Fruit fly (Drosophila melanogaster) whole organism, embryonic: ENCODE data around the gene Caper.

ENCODE experiments used
- Ada2b ChIP-seq: fragments of 200-800 bp; sonication (Bioruptor generic); IDR thresholded peaks from 2 replicates; pipeline ENCODE4 v1.3.6; 2022; ENCODE audit warnings: missing biosample characterization, missing genetic modification characterization
- Aef1 ChIP-seq: fragments of 200-800 bp; sonication (Bioruptor generic); IDR thresholded peaks from 3 replicates; pipeline ENCODE4 v1.3.6; 2022; ENCODE audit warnings: missing biosample characterization, missing genetic modification characterization
- Bgb ChIP-seq: fragments of 200-800 bp; sonication (Bioruptor generic); IDR thresholded peaks from 2 replicates; pipeline ENCODE4 v1.3.6; 2022; ENCODE audit warnings: missing biosample characterization, missing genetic modification characterization; ENCODE audit not compliant: partially characterized antibody
- CG1024 ChIP-seq: fragments of 200-800 bp; sonication (Bioruptor generic); IDR thresholded peaks from 2 replicates; pipeline ENCODE4 v1.3.6; 2022; ENCODE audit warnings: missing biosample characterization, missing genetic modification characterization
- CG11560 ChIP-seq: fragments of 200-800 bp; sonication (Bioruptor generic); IDR thresholded peaks from 3 replicates; pipeline ENCODE4 v1.3.6; 2022; ENCODE audit warnings: missing biosample characterization, missing genetic modification characterization
- CG12659 ChIP-seq: fragments of 200-800 bp; sonication (Bioruptor generic); optimal IDR thresholded peaks from 3 replicates; lab custom pipeline; 2017; ENCODE audit warnings: mild to moderate bottlenecking, missing biosample characterization, missing genetic modification reagents, missing genetic modification characterization
- CG13424 ChIP-seq: fragments of 200-800 bp; sonication (Bioruptor generic); optimal IDR thresholded peaks from 2 replicates; lab custom pipeline; 2019; ENCODE audit warnings: missing biosample characterization, mild to moderate bottlenecking, missing genetic modification characterization, moderate library complexity
- CG13775 ChIP-seq: fragments of 200-800 bp; sonication (Bioruptor generic); optimal IDR thresholded peaks from 3 replicates; lab custom pipeline; 2017; ENCODE audit warnings: missing biosample characterization, mild to moderate bottlenecking, missing genetic modification characterization
- CG17829 ChIP-seq: fragments of 200-800 bp; optimal IDR thresholded peaks from 2 replicates; lab custom pipeline; 2019; ENCODE audit warnings: missing biosample characterization, mild to moderate bottlenecking, missing genetic modification characterization, moderate library complexity
- CG17912 ChIP-seq: fragments of 200-800 bp; sonication (Bioruptor generic); optimal IDR thresholded peaks from 2 replicates; lab custom pipeline; 2018; ENCODE audit warnings: missing biosample characterization, mild to moderate bottlenecking, missing genetic modification characterization
- CG1832 ChIP-seq: fragments of 200-800 bp; sonication (Bioruptor generic); optimal IDR thresholded peaks from 2 replicates; lab custom pipeline; 2017; ENCODE audit warnings: missing biosample characterization, mild to moderate bottlenecking, missing genetic modification characterization, inconsistent platforms
- CG2199 ChIP-seq: fragments of 200-800 bp; sonication (Bioruptor generic); IDR thresholded peaks from 3 replicates; pipeline ENCODE4 v1.3.6; 2022; ENCODE audit warnings: missing biosample characterization, missing genetic modification characterization
- CG2678 ChIP-seq: fragments of 200-800 bp; sonication (Bioruptor generic); optimal IDR thresholded peaks from 3 replicates; lab custom pipeline; 2019; ENCODE audit warnings: missing biosample characterization, mild to moderate bottlenecking, missing genetic modification characterization, moderate library complexity
- CG31441 ChIP-seq: fragments of 200-800 bp; sonication (Bioruptor generic); IDR thresholded peaks from 2 replicates; pipeline ENCODE4 v1.3.6; 2022; ENCODE audit warnings: missing biosample characterization, missing genetic modification characterization
- CG33213 ChIP-seq: fragments of 200-800 bp; sonication (Bioruptor generic); optimal IDR thresholded peaks from 3 replicates; lab custom pipeline; 2016; ENCODE audit warnings: missing biosample characterization, missing genetic modification characterization
- CG4820 ChIP-seq: fragments of 200-800 bp; sonication (Bioruptor generic); optimal IDR thresholded peaks from 3 replicates; lab custom pipeline; 2016; ENCODE audit warnings: missing biosample characterization, missing genetic modification characterization
- CG8281 ChIP-seq: fragments of 200-800 bp; sonication (Bioruptor generic); optimal IDR thresholded peaks from 2 replicates; lab custom pipeline; 2018; ENCODE audit warnings: missing biosample characterization, mild to moderate bottlenecking, missing genetic modification characterization, moderate library complexity
- D19A ChIP-seq: fragments of 200-800 bp; optimal IDR thresholded peaks from 3 replicates; lab custom pipeline; 2019; ENCODE audit warnings: missing biosample characterization, mild to moderate bottlenecking, missing genetic modification characterization, moderate library complexity
- Dbx ChIP-seq: fragments of 200-800 bp; sonication (Bioruptor generic); IDR thresholded peaks from 3 replicates; pipeline ENCODE4 v1.3.6; 2022; ENCODE audit warnings: missing biosample characterization, missing genetic modification characterization
- Drgx ChIP-seq: fragments of 200-800 bp; sonication (Bioruptor generic); IDR thresholded peaks from 2 replicates; pipeline ENCODE4 v1.3.6; 2022; ENCODE audit warnings: missing biosample characterization, missing genetic modification characterization
- HmgZ ChIP-seq: fragments of 200-800 bp; sonication (Bioruptor generic); optimal IDR thresholded peaks from 2 replicates; lab custom pipeline; 2018; ENCODE audit warnings: missing biosample characterization, mild to moderate bottlenecking, missing genetic modification characterization
- Jarid2 ChIP-seq: fragments of 200-800 bp; sonication (Bioruptor generic); optimal IDR thresholded peaks from 3 replicates; lab custom pipeline; 2017; ENCODE audit warnings: mild to moderate bottlenecking, missing biosample characterization, missing genetic modification reagents, missing genetic modification characterization
- Kr ChIP-seq: fragments of 200-800 bp; sonication (Bioruptor generic); optimal IDR thresholded peaks from 2 replicates; lab custom pipeline; 2017; ENCODE audit warnings: missing biosample characterization, mild to moderate bottlenecking, missing genetic modification characterization
- Lhr ChIP-seq: fragments of 200-800 bp; sonication (Bioruptor generic); optimal IDR thresholded peaks from 3 replicates; lab custom pipeline; 2017; ENCODE audit warnings: mild to moderate bottlenecking, missing biosample characterization, missing genetic modification reagents, missing genetic modification characterization
- Nf-YC ChIP-seq: fragments of 200-800 bp; optimal IDR thresholded peaks from 3 replicates; lab custom pipeline; 2019; ENCODE audit warnings: missing biosample characterization, mild to moderate bottlenecking, missing genetic modification characterization, moderate library complexity
- Poxn ChIP-seq: fragments of 200-800 bp; sonication (Bioruptor generic); IDR thresholded peaks from 2 replicates; pipeline ENCODE4 v1.3.6; 2022; ENCODE audit warnings: missing biosample characterization, missing genetic modification characterization
- Rfx ChIP-seq: fragments of 200-800 bp; sonication (Bioruptor generic); IDR thresholded peaks from 2 replicates; pipeline ENCODE4 v1.3.6; 2022; ENCODE audit warnings: missing biosample characterization, missing genetic modification characterization
- Vsx1 ChIP-seq: fragments of 200-800 bp; sonication (Bioruptor generic); optimal IDR thresholded peaks from 2 replicates; lab custom pipeline; 2017; ENCODE audit warnings: missing biosample characterization, mild to moderate bottlenecking, missing genetic modification characterization, missing genetic modification reagents
- cato ChIP-seq: fragments of 200-800 bp; sonication (Bioruptor generic); optimal IDR thresholded peaks from 2 replicates; lab custom pipeline; 2016; ENCODE audit warnings: missing biosample characterization, missing genetic modification characterization, borderline replicate concordance
- chif ChIP-seq, 2 experiments: fragments of 200-800 bp; sonication (Bioruptor generic); optimal IDR thresholded peaks; 3 replicates each; lab custom pipeline; 2016; ENCODE audit warnings: missing biosample characterization in 2 of 2, missing genetic modification characterization in 2 of 2
- crc ChIP-seq: fragments of 200-800 bp; sonication (Bioruptor generic); optimal IDR thresholded peaks from 2 replicates; lab custom pipeline; 2016; ENCODE audit warnings: missing biosample characterization, missing genetic modification characterization
- dmrt99B ChIP-seq: fragments of 200-800 bp; sonication (Bioruptor generic); optimal IDR thresholded peaks from 2 replicates; lab custom pipeline; 2018; ENCODE audit warnings: missing biosample characterization, mild to moderate bottlenecking, missing genetic modification characterization, moderate library complexity
- dysf ChIP-seq: fragments of 200-800 bp; sonication (Bioruptor generic); IDR thresholded peaks from 3 replicates; pipeline ENCODE4 v1.3.6; 2022; ENCODE audit warnings: missing biosample characterization, missing genetic modification characterization
- esg ChIP-seq: fragments of 200-800 bp; sonication (Bioruptor generic); conservative IDR thresholded peaks from 2 replicates; pipeline ENCODE4 v1.3.6; 2022; ENCODE audit warnings: missing biosample characterization, missing genetic modification characterization
- grn ChIP-seq: fragments of 200-800 bp; sonication (Bioruptor generic); optimal IDR thresholded peaks from 3 replicates; lab custom pipeline; 2017; ENCODE audit warnings: missing biosample characterization, missing genetic modification characterization
- ind ChIP-seq: fragments of 200-800 bp; sonication (Bioruptor generic); optimal IDR thresholded peaks from 3 replicates; lab custom pipeline; 2016; ENCODE audit warnings: missing biosample characterization, missing genetic modification characterization
- lmd ChIP-seq: fragments of 200-800 bp; sonication (Bioruptor generic); IDR thresholded peaks from 2 replicates; pipeline ENCODE4 v1.3.6; 2022; ENCODE audit warnings: missing biosample characterization, missing genetic modification characterization
- nmo ChIP-seq: fragments of 200-800 bp; sonication (Bioruptor generic); optimal IDR thresholded peaks from 2 replicates; lab custom pipeline; 2018; ENCODE audit warnings: missing biosample characterization, mild to moderate bottlenecking, missing genetic modification characterization, moderate library complexity
- sc ChIP-seq, 3 experiments: fragments of >200 bp in 2 of 3; fragments of 200-800 bp in 1 of 3; sonication (Bioruptor generic) in 1 of 3; optimal IDR thresholded peaks; 2 replicates in 2 of 3; 3 replicates in 1 of 3; lab custom pipeline; 2017; ENCODE audit warnings: mild to moderate bottlenecking in 1 of 3, missing biosample characterization in 1 of 3, missing genetic modification characterization in 1 of 3, missing genetic modification reagents in 1 of 3
- shn ChIP-seq: fragments of 200-800 bp; sonication (Bioruptor generic); optimal IDR thresholded peaks from 3 replicates; lab custom pipeline; 2016; ENCODE audit warnings: missing biosample characterization, missing genetic modification characterization
- sr ChIP-seq: fragments of 200-800 bp; sonication (Bioruptor generic); IDR thresholded peaks from 3 replicates; pipeline ENCODE4 v1.3.6; 2022; ENCODE audit warnings: missing biosample characterization, missing genetic modification characterization
- stc ChIP-seq: fragments of 200-800 bp; sonication (Bioruptor generic); IDR thresholded peaks from 2 replicates; pipeline ENCODE4 v1.3.6; 2022; ENCODE audit warnings: missing biosample characterization, missing genetic modification characterization
- toy ChIP-seq: fragments of 200-800 bp; sonication (Bioruptor generic); IDR thresholded peaks from 2 replicates; pipeline ENCODE4 v1.3.6; 2022; ENCODE audit warnings: missing biosample characterization, missing genetic modification characterization
- trem ChIP-seq: fragments of 200-800 bp; optimal IDR thresholded peaks from 3 replicates; lab custom pipeline; 2019; ENCODE audit warnings: missing biosample characterization, mild to moderate bottlenecking, missing genetic modification characterization, moderate library complexity
- zen ChIP-seq: fragments of 200-800 bp; sonication (Bioruptor generic); optimal IDR thresholded peaks from 3 replicates; lab custom pipeline; 2018; ENCODE audit warnings: missing biosample characterization, mild to moderate bottlenecking, missing genetic modification characterization, moderate library complexity
- zen2 ChIP-seq: fragments of 200-800 bp; sonication (Bioruptor generic); IDR thresholded peaks from 3 replicates; pipeline ENCODE4 v1.3.6; 2022; ENCODE audit warnings: missing biosample characterization, missing genetic modification characterization; ENCODE audit not compliant: partially characterized antibody

Gene Caper

DNA sequence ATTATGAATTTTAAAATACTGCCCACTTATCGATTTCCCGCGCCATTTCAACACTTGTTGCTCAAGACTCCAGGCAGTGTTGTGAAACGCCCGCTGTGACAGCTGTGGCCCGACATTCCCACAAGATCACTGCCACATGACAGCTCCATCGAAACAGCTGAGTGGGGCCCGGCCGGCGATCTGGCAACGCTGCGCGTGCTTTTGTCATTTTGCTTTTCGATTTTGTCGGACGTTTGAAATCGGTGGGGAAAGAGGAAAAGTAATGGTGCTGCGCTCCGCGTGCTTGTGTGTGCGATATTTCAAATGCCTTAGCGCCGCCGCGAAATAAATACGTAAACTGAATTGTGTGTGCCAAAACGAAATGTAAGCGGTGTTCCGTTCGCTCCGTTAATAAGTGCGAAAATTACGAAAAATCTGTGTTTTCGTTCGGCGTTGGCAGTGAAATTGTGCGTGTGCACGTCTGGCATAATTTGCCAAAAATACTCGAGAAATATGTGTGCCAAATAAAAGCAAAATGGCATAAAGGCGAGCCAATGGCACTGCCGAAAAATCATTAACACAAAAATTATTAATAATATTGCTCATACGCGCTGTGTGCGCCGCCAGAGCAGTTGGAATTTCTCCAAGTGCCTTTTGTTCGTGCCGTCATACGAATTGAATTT, 9.8 kb downstream of the Caper start (continued):
- TF ChIP-seq CG2199 (no peak), HmgZ (tag; lab: Kevin White, UChicago) (peak; percentile 96), CG17829 (tag; lab: Kevin White, UChicago) (peak; percentile 41), lmd (GFP tag; lab: Robert Waterston, UW) (peak; percentile 54), chif (GFP tag; optimal IDR thresholded peaks at IDR 0.05; lab: Kevin White, UChicago) (peak in 1 of 2 experiments; percentile 2), grn (GFP tag; lab: Kevin White, UChicago) (no peak), Vsx1 (GFP tag; lab: Kevin White, UChicago) (no peak), zen (no peak), sr (GFP tag; lab: Robert Waterston, UW) (peak; percentile 6; the same call in 1 of the 3 replicates), dmrt99B (peak; percentile 41), Kr (GFP tag; lab: Kevin White, UChicago) (no peak), CG11560 (tag; lab: Robert Waterston, UW) (no peak), CG12659 (GFP tag; lab: Kevin White, UChicago) (peak; percentile 93), CG8281 (tag; lab: Kevin White, UChicago) (no peak), sc (optimal IDR thresholded peaks at IDR 0.05; lab: Kevin White, UChicago) (no peak), sc (GFP tag; optimal IDR thresholded peaks at IDR 0.05; lab: Kevin White, UChicago) (no peak), esg (GFP tag; lab: Robert Waterston, UW) (peak; percentile 30; the same call in 1 of the 2 replicates), Ada2b (GFP tag; lab: Robert Waterston, UW) (peak; percentile 52), CG4820 (GFP tag; lab: Kevin White, UChicago) (no peak), dysf (GFP tag; lab: Robert Waterston, UW) (peak; percentile 58), Aef1 (GFP tag; lab: Robert Waterston, UW) (peak; percentile 40), CG1832 (GFP tag; lab: Kevin White, UChicago) (no peak), Bgb (GFP tag; lab: Robert Waterston, UW) (peak; percentile 82), shn (GFP tag; lab: Kevin White, UChicago) (peak; percentile 51), stc (GFP tag; lab: Robert Waterston, UW) (peak; percentile 29), CG31441 (GFP tag; lab: Robert Waterston, UW) (0 out of 2 replicates have a peak, but pooled peaks have one; percentile 17)

DNA sequence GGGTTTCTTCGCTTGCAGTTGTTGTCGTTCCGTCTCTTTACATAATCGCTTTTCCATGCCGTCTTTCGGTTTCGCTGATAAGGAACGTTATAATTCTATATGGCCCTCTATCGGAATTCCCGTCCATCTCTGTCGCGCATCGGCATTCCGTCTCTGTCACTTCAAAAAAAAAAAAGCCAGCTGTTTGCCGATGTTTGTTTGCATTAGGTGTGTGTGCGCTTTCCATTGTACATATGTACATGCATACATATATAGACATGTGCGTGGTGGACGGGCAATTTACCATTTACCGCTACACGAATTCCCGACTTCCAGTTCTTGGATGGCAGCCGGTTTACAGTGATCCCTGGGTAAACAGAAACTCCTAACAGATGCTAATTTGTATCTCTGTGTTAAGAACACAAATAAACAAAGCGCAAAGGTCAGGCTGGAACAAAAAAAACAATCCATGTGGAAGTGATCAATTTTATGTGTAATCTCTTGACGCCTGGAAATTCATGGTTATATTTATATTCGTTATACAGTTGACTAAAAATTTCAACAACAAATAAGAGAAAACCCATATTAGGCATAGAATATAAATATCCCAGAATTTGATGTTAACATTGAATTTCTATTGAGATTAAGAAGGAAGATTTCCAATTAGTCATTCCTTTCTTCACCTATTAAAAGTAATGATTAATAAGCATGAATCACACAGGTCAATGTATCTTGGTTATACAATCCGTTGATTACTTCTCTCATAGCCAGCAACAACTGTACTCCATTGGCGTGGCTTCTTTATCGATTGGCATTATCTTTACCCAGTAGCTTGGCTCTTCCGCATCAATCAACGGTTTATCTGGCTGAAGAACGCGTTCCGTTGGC, 10.8 kb downstream of the Caper start:
- TF ChIP-seq Lhr = peak; percentile 38
- no peak for TF ChIP-seq zen2 (GFP tag; lab: Robert Waterston, UW)
- no peak for TF ChIP-seq trem (tag; lab: Kevin White, UChicago)
- TF ChIP-seq Dbx (GFP tag; lab: Robert Waterston, UW) = no peak
- TF ChIP-seq nmo = no peak
- TF ChIP-seq CG33213 = no peak
- TF ChIP-seq CG2678 = peak; percentile 45
- TF ChIP-seq CG17912 (GFP tag; lab: Kevin White, UChicago) = peak; percentile 66
- TF ChIP-seq crc (GFP tag; lab: Kevin White, UChicago) = no peak
- no peak for TF ChIP-seq toy (GFP tag; lab: Robert Waterston, UW)
- peak; percentile 36; the same call in 1 of the 2 replicates for TF ChIP-seq CG1024 (GFP tag; lab: Robert Waterston, UW)
- TF ChIP-seq cato (GFP tag; lab: Kevin White, UChicago) = no peak
- peak; percentile 40; the same call in 1 of the 2 replicates for TF ChIP-seq Rfx (GFP tag; lab: Robert Waterston, UW)
- TF ChIP-seq sr (GFP tag; lab: Robert Waterston, UW) = peak; percentile 46; the same call in 1 of the 3 replicates
- peak; percentile 21 for TF ChIP-seq CG13424 (tag; lab: Kevin White, UChicago)
- no peak for TF ChIP-seq D19A (tag; lab: Kevin White, UChicago)
- TF ChIP-seq Drgx (GFP tag; lab: Robert Waterston, UW) = 0 out of 2 replicates have a peak, but pooled peaks have one; percentile 10
- no peak for TF ChIP-seq Poxn (GFP tag; lab: Robert Waterston, UW)
- TF ChIP-seq Jarid2 (GFP tag; lab: Kevin White, UChicago) = no peak
- peak; percentile 6 for TF ChIP-seq CG13775 (GFP tag; lab: Kevin White, UChicago)
- peak; percentile 18 for TF ChIP-seq ind
- no peak for TF ChIP-seq Nf-YC (tag; lab: Kevin White, UChicago)
